Worm (Caenorhabditis elegans) whole organism, L4 larva: ENCODE data around the gene F16G10.3.

ENCODE experiments used
- F26F4.8 ChIP-seq: fragments of 200-800 bp; sonication (Bioruptor generic); conservative IDR thresholded peaks from 2 replicates; pipeline ENCODE4 v1.3.6; 2022; ENCODE audit warnings: missing genetic modification characterization, missing compliant biosample characterization
- T26A8.4 ChIP-seq: fragments of 200-800 bp; sonication (Bioruptor generic); IDR thresholded peaks from 2 replicates; pipeline ENCODE4 v1.3.6; 2022; ENCODE audit warnings: missing genetic modification characterization, missing compliant biosample characterization
- ama-1 ChIP-seq: fragments of 150-350 bp; optimal IDR thresholded peaks from 2 replicates; lab custom pipeline; 2014; ENCODE audit warnings: inconsistent platforms, mixed read lengths
- daf-8 ChIP-seq: fragments of 200-800 bp; sonication (Bioruptor generic); IDR thresholded peaks from 2 replicates; pipeline ENCODE4 v1.3.6; 2022; ENCODE audit warnings: missing genetic modification characterization, missing compliant biosample characterization
- hif-1 ChIP-seq, 2 experiments: sonication (generic microtip); optimal IDR thresholded peaks; 2 replicates each; lab custom pipeline; 2016 to 2017; ENCODE audit warnings: missing compliant biosample characterization in 2 of 2, missing genetic modification characterization in 2 of 2, missing genetic modification reagents in 2 of 2, missing genotype in 2 of 2, mild to moderate bottlenecking in 1 of 2
- nhr-11 ChIP-seq: fragments of 150-350 bp; optimal IDR thresholded peaks from 2 replicates; lab custom pipeline; 2014; ENCODE audit warnings: missing biosample characterization, missing genetic modification characterization
- nhr-25 ChIP-seq: sonication (generic microtip); optimal IDR thresholded peaks from 2 replicates; lab custom pipeline; 2017; ENCODE audit warnings: missing genetic modification characterization, mild to moderate bottlenecking, missing compliant biosample characterization, antibody characterized with exemption, moderate library complexity, borderline replicate concordance; ENCODE audit not compliant: insufficient read depth
- php-3 ChIP-seq: fragments of 200-800 bp; sonication (Bioruptor generic); IDR thresholded peaks from 2 replicates; pipeline ENCODE4 v1.3.6; 2022; ENCODE audit warnings: missing genetic modification reagents, missing genetic modification characterization, missing compliant biosample characterization
- pqm-1 ChIP-seq: sonication (generic microtip); optimal IDR thresholded peaks from 2 replicates; lab custom pipeline; 2017; ENCODE audit warnings: missing biosample characterization, missing genetic modification characterization
- snpc-4 ChIP-seq: fragments of 150-350 bp; optimal IDR thresholded peaks from 2 replicates; lab custom pipeline; 2014; ENCODE audit warnings: missing biosample characterization, missing genetic modification characterization
- spr-1 ChIP-seq: sonication (generic microtip); optimal IDR thresholded peaks from 2 replicates; lab custom pipeline; 2016; ENCODE audit warnings: mild to moderate bottlenecking, missing genetic modification characterization, missing compliant biosample characterization
- vab-7 ChIP-seq: fragments of 200-800 bp; sonication (Bioruptor generic); IDR thresholded peaks from 2 replicates; pipeline ENCODE4 v1.3.6; 2022; ENCODE audit warnings: missing genetic modification reagents, missing genetic modification characterization, missing compliant biosample characterization

ce11 chrII:2379673-2380072 lies 7.5 kb downstream of the F16G10.3 start:
- TF ChIP-seq php-3 (GFP tag; lab: Robert Waterston, UW) = no peak
- TF ChIP-seq nhr-25 (tag; lab: Kevin White, UChicago) = no peak
- TF ChIP-seq spr-1 = no peak
- TF ChIP-seq F26F4.8 (GFP tag; lab: Robert Waterston, UW) = no peak
- TF ChIP-seq pqm-1 (tag; lab: Kevin White, UChicago) = no peak
- no peak for TF ChIP-seq daf-8 (GFP tag; lab: Robert Waterston, UW)
- no peak for TF ChIP-seq vab-7
- TF ChIP-seq snpc-4 (tag; lab: Kevin White, UChicago) = no peak
- TF ChIP-seq ama-1 (lab: Kevin White, UChicago) = no peak
- TF ChIP-seq T26A8.4 (GFP tag; lab: Robert Waterston, UW) = no peak
- no peak for TF ChIP-seq nhr-11
- no peak for TF ChIP-seq hif-1 (tag; optimal IDR thresholded peaks at IDR 0.05; lab: Kevin White, UChicago)
